Worm (Caenorhabditis elegans) whole organism, L4 larva: Measurements from ENCODE around the gene dmsr-11.

Experiments
- D1046.2 ChIP-seq: fragments of 200-800 bp; sonication (Bioruptor generic); IDR thresholded peaks from 2 replicates; pipeline ENCODE4 v1.3.6; 2022; ENCODE audit warnings: missing genetic modification characterization, missing compliant biosample characterization
- F26F4.8 ChIP-seq: fragments of 200-800 bp; sonication (Bioruptor generic); conservative IDR thresholded peaks from 2 replicates; pipeline ENCODE4 v1.3.6; 2022; ENCODE audit warnings: missing genetic modification characterization, missing compliant biosample characterization
- F37D6.2 ChIP-seq: sonication (generic microtip); optimal IDR thresholded peaks from 2 replicates; lab custom pipeline; 2016; ENCODE audit warnings: mild to moderate bottlenecking, missing genetic modification characterization, missing compliant biosample characterization
- F44E2.7 ChIP-seq: fragments of 200-800 bp; sonication (Bioruptor generic); IDR thresholded peaks from 2 replicates; pipeline ENCODE4 v2.1.2; 2022; ENCODE audit warnings: missing genetic modification characterization, missing compliant biosample characterization
- F49E8.2 ChIP-seq: sonication (generic microtip); optimal IDR thresholded peaks from 2 replicates; lab custom pipeline; 2016; ENCODE audit warnings: missing compliant biosample characterization, mild to moderate bottlenecking, missing genetic modification characterization, borderline replicate concordance
- aha-1 ChIP-seq: fragments of 150-350 bp; peaks from one replicate; lab custom pipeline; 2014; ENCODE audit warnings: missing biosample characterization, missing genetic modification characterization
- ceh-20 ChIP-seq: fragments of 200-800 bp; sonication (Bioruptor generic); IDR thresholded peaks from 2 replicates; pipeline ENCODE4 v1.3.6; 2022; ENCODE audit warnings: missing genetic modification reagents, missing genetic modification characterization, missing compliant biosample characterization
- ceh-44 ChIP-seq: fragments of 200-800 bp; sonication (Bioruptor generic); IDR thresholded peaks from 2 replicates; pipeline ENCODE4 v1.3.6; 2022; ENCODE audit warnings: missing genetic modification reagents, missing genetic modification characterization, missing compliant biosample characterization
- daf-16 ChIP-seq, 3 experiments: sonication (generic microtip); optimal IDR thresholded peaks; 2 replicates each; lab custom pipeline; 2016 to 2017; ENCODE audit warnings: missing genetic modification characterization in 3 of 3, missing genetic modification reagents in 3 of 3, mild to moderate bottlenecking in 2 of 3, missing compliant biosample characterization in 2 of 3, missing biosample characterization in 1 of 3, moderate library complexity in 1 of 3
- daf-8 ChIP-seq: fragments of 200-800 bp; sonication (Bioruptor generic); IDR thresholded peaks from 2 replicates; pipeline ENCODE4 v1.3.6; 2022; ENCODE audit warnings: missing genetic modification characterization, missing compliant biosample characterization
- dmd-6 ChIP-seq: fragments of 200-800 bp; sonication (Bioruptor generic); IDR thresholded peaks from 2 replicates; pipeline ENCODE4 v1.3.6; 2022; ENCODE audit warnings: missing genetic modification reagents, missing genetic modification characterization, missing compliant biosample characterization
- dmd-8 ChIP-seq: fragments of 200-800 bp; sonication (Bioruptor generic); IDR thresholded peaks from 2 replicates; pipeline ENCODE4 v1.3.6; 2022; ENCODE audit warnings: missing genetic modification characterization, missing compliant biosample characterization
- dmd-9 ChIP-seq: fragments of 200-800 bp; sonication (Bioruptor generic); IDR thresholded peaks from 2 replicates; pipeline ENCODE4 v1.3.6; 2022; ENCODE audit warnings: missing genetic modification reagents, missing genetic modification characterization, missing compliant biosample characterization
- duxl-1 ChIP-seq: sonication (generic microtip); optimal IDR thresholded peaks from 2 replicates; lab custom pipeline; 2016; ENCODE audit warnings: mild to moderate bottlenecking, missing genetic modification characterization, moderate library complexity, missing compliant biosample characterization; ENCODE audit not compliant: poor library complexity
- egl-27 ChIP-seq: sonication (generic microtip); optimal IDR thresholded peaks from 3 replicates; lab custom pipeline; 2017; ENCODE audit warnings: missing biosample characterization, missing genetic modification reagents, missing genetic modification characterization
- lin-1 ChIP-seq: fragments of 200-800 bp; sonication (Bioruptor generic); IDR thresholded peaks from 2 replicates; pipeline ENCODE4 v1.3.6; 2022; ENCODE audit warnings: missing genetic modification reagents, missing genetic modification characterization, missing compliant biosample characterization
- lin-15B ChIP-seq: fragments of 150-350 bp; sonication (generic microtip); optimal IDR thresholded peaks from 3 replicates; lab custom pipeline; 2014; ENCODE audit warnings: missing biosample characterization, missing genetic modification characterization
- lin-29 ChIP-seq: fragments of 200-800 bp; sonication (Bioruptor generic); IDR thresholded peaks from 2 replicates; pipeline ENCODE4 v1.3.6; 2022; ENCODE audit warnings: missing genetic modification reagents, missing genetic modification characterization, missing compliant biosample characterization
- lir-3 ChIP-seq: sonication (generic microtip); optimal IDR thresholded peaks from 2 replicates; lab custom pipeline; 2016; ENCODE audit warnings: mild to moderate bottlenecking, missing genetic modification characterization, missing compliant biosample characterization
- madf-5 ChIP-seq, 2 experiments: fragments of 200-800 bp; sonication (Bioruptor generic); IDR thresholded peaks; 2 replicates each; pipeline ENCODE4 v1.3.6; 2022; ENCODE audit warnings: missing compliant biosample characterization in 2 of 2, missing genetic modification characterization in 2 of 2
- madf-9 ChIP-seq: fragments of 200-800 bp; sonication (Bioruptor generic); conservative IDR thresholded peaks from 2 replicates; pipeline ENCODE4 v1.3.6; 2022; ENCODE audit warnings: missing genetic modification reagents, missing genetic modification characterization, missing compliant biosample characterization
- mdl-1 ChIP-seq, 2 experiments: fragments of 150-350 bp in 1 of 2; sonication (generic microtip) in 1 of 2; optimal IDR thresholded peaks; 2 replicates each; lab custom pipeline; 2014 to 2017; ENCODE audit warnings: missing biosample characterization in 2 of 2, missing genetic modification characterization in 2 of 2
- mes-2 ChIP-seq: sonication (generic microtip); optimal IDR thresholded peaks from 2 replicates; lab custom pipeline; 2016; ENCODE audit warnings: missing genotype, mild to moderate bottlenecking, missing genetic modification characterization, missing compliant biosample characterization; ENCODE audit not compliant: poor library complexity, severe bottlenecking
- nhr-10 ChIP-seq: fragments of 150-350 bp; optimal IDR thresholded peaks from 2 replicates; lab custom pipeline; 2014; ENCODE audit warnings: missing biosample characterization, missing genetic modification characterization
- nhr-28 ChIP-seq: fragments of 150-350 bp; optimal IDR thresholded peaks from 2 replicates; lab custom pipeline; 2014; ENCODE audit warnings: missing biosample characterization, missing genetic modification characterization
- nhr-42 ChIP-seq: fragments of 200-800 bp; sonication (Bioruptor generic); IDR thresholded peaks from 2 replicates; pipeline ENCODE4 v1.3.6; 2022; ENCODE audit warnings: missing genetic modification characterization, missing compliant biosample characterization
- nhr-76 ChIP-seq: fragments of 150-350 bp; optimal IDR thresholded peaks from 2 replicates; lab custom pipeline; 2014; ENCODE audit warnings: missing biosample characterization, missing genetic modification characterization
- pha-4 ChIP-seq, 2 experiments: fragments of 150-350 bp in 1 of 2; fragments of 200-800 bp in 1 of 2; sonication (Bioruptor generic) in 1 of 2; IDR thresholded peaks in 1 of 2; optimal IDR thresholded peaks in 1 of 2; 2 replicates each; pipeline versions ENCODE4 v1.3.6 to Lab custom; 2014 to 2022; ENCODE audit warnings: missing genetic modification characterization in 2 of 2, missing genetic modification reagents in 2 of 2, missing biosample characterization in 1 of 2, missing compliant biosample characterization in 1 of 2
- pqm-1 ChIP-seq: sonication (generic microtip); optimal IDR thresholded peaks from 2 replicates; lab custom pipeline; 2017; ENCODE audit warnings: missing biosample characterization, missing genetic modification characterization
- saeg-2 ChIP-seq: fragments of 200-800 bp; sonication (Bioruptor generic); IDR thresholded peaks from 2 replicates; pipeline ENCODE4 v1.3.6; 2022; ENCODE audit warnings: missing genetic modification reagents, missing genetic modification characterization, missing compliant biosample characterization
- sdz-12 ChIP-seq: fragments of 200-800 bp; sonication (Bioruptor generic); optimal IDR thresholded peaks from 2 replicates; lab custom pipeline; 2018; ENCODE audit warnings: mild to moderate bottlenecking, missing genetic modification characterization, missing compliant biosample characterization
- skn-1 ChIP-seq: fragments of 150-350 bp; optimal IDR thresholded peaks from 2 replicates; lab custom pipeline; 2014; ENCODE audit warnings: missing biosample characterization, missing genetic modification characterization
- spr-1 ChIP-seq: sonication (generic microtip); optimal IDR thresholded peaks from 2 replicates; lab custom pipeline; 2016; ENCODE audit warnings: mild to moderate bottlenecking, missing genetic modification characterization, missing compliant biosample characterization
- spr-3 ChIP-seq: fragments of 200-800 bp; sonication (Bioruptor generic); optimal IDR thresholded peaks from 2 replicates; lab custom pipeline; 2018; ENCODE audit warnings: mild to moderate bottlenecking, missing genetic modification characterization, missing compliant biosample characterization
- unc-39 ChIP-seq: sonication (generic microtip); optimal IDR thresholded peaks from 2 replicates; lab custom pipeline; 2017; ENCODE audit warnings: missing biosample characterization, missing genetic modification characterization
- unc-62 ChIP-seq, 3 experiments: fragments of 150-350 bp in 1 of 3; sonication (generic microtip); optimal IDR thresholded peaks in 2 of 3; peaks in 1 of 3; 1 replicate in 1 of 3; 2 replicates in 2 of 3; lab custom pipeline; 2014 to 2017; ENCODE audit warnings: missing biosample characterization in 3 of 3, missing genetic modification characterization in 3 of 3, missing genetic modification reagents in 3 of 3, missing genotype in 1 of 3
- vab-7 ChIP-seq: fragments of 200-800 bp; sonication (Bioruptor generic); IDR thresholded peaks from 2 replicates; pipeline ENCODE4 v1.3.6; 2022; ENCODE audit warnings: missing genetic modification reagents, missing genetic modification characterization, missing compliant biosample characterization
- zfp-3 ChIP-seq: fragments of 200-800 bp; sonication (Bioruptor generic); conservative IDR thresholded peaks from 2 replicates; pipeline ENCODE4 v1.3.6; 2022; ENCODE audit warnings: missing genetic modification reagents, missing genetic modification characterization, missing compliant biosample characterization
- zip-2 ChIP-seq: fragments of 150-350 bp; optimal IDR thresholded peaks from 2 replicates; lab custom pipeline; 2014; ENCODE audit warnings: missing biosample characterization, missing genetic modification characterization

dmsr-11 gene

ce11 chrV:6811863-6812262, 8.0 kb upstream of the dmsr-11 start:
- TF ChIP-seq mes-2 (tag; lab: Kevin White, UChicago) (no peak), unc-39 (no peak), madf-5 (GFP tag; IDR thresholded peaks at IDR 0.05; lab: Robert Waterston, UW) (no peak), duxl-1 (tag; lab: Kevin White, UChicago) (no peak), spr-1 (tag; lab: Kevin White, UChicago) (no peak), egl-27 (no peak), zip-2 (tag; lab: Kevin White, UChicago) (no peak), zfp-3 (GFP tag; lab: Robert Waterston, UW) (no peak), lin-1 (GFP tag; lab: Robert Waterston, UW) (no peak), madf-9 (GFP tag; lab: Robert Waterston, UW) (no peak), F26F4.8 (GFP tag; lab: Robert Waterston, UW) (no peak), pha-4 (GFP tag; IDR thresholded peaks at IDR 0.05; lab: Robert Waterston, UW) (no peak), pha-4 (tag; optimal IDR thresholded peaks at IDR 0.05; lab: Kevin White, UChicago) (no peak), lin-15B (tag; lab: Kevin White, UChicago) (no peak), vab-7 (GFP tag; lab: Robert Waterston, UW) (no peak), daf-16 (GFP tag; optimal IDR thresholded peaks at IDR 0.05; lab: Kevin White, UChicago) (no peak), daf-16 (tag; optimal IDR thresholded peaks at IDR 0.05; lab: Kevin White, UChicago) (peak; percentile 8), aha-1 (tag; lab: Kevin White, UChicago) (no peak), F44E2.7 (GFP tag; lab: Robert Waterston, UW) (no peak), F49E8.2 (no peak), nhr-76 (tag; lab: Kevin White, UChicago) (no peak), D1046.2 (no peak), nhr-42 (GFP tag; lab: Robert Waterston, UW) (no peak), spr-3 (GFP tag; lab: Kevin White, UChicago) (no peak), dmd-9 (GFP tag; lab: Robert Waterston, UW) (no peak), saeg-2 (GFP tag; lab: Robert Waterston, UW) (no peak), dmd-6 (GFP tag; lab: Robert Waterston, UW) (peak; percentile 83), F37D6.2 (no peak), ceh-44 (GFP tag; lab: Robert Waterston, UW) (no peak), mdl-1 (tag; optimal IDR thresholded peaks at IDR 0.05; lab: Kevin White, UChicago) (no peak), pqm-1 (tag; lab: Kevin White, UChicago) (peak; percentile 89), lir-3 (tag; lab: Kevin White, UChicago) (no peak), lin-29 (no peak), dmd-8 (GFP tag; lab: Robert Waterston, UW) (no peak), skn-1 (tag; lab: Kevin White, UChicago) (no peak), ceh-20 (GFP tag; lab: Robert Waterston, UW) (no peak), nhr-10 (no peak), unc-62 (GFP tag; optimal IDR thresholded peaks at IDR 0.05 in 1 of 2; lab: Kevin White, UChicago) (peak in 1 of 2 experiments; percentile 40), unc-62 (tag; optimal IDR thresholded peaks at IDR 0.05; lab: Kevin White, UChicago) (no peak), nhr-28 (tag; lab: Kevin White, UChicago) (peak; percentile 61), daf-8 (GFP tag; lab: Robert Waterston, UW) (no peak)

- TF ChIP-seq pqm-1 (tag; lab: Kevin White, UChicago) (peak; percentile 71), sdz-12 (no peak), daf-16 (GFP tag; optimal IDR thresholded peaks at IDR 0.05; lab: Kevin White, UChicago) (no peak), daf-16 (tag; optimal IDR thresholded peaks at IDR 0.05; lab: Kevin White, UChicago) (peak; percentile 64), nhr-28 (tag; lab: Kevin White, UChicago) (peak; percentile 73)
These were observed 6.2 kb upstream of the dmsr-11 start for ce11 chrV:6810091-6810490.
